Worm (Caenorhabditis elegans): Measurements from ENCODE around the gene Y57A10C.8.

- TF ChIP-seq zip-5 (tag; optimal IDR thresholded peaks at IDR 0.05) (no peak), sdc-2 (tag; optimal IDR thresholded peaks at IDR 0.05) (no peak), nhr-11 (tag; optimal IDR thresholded peaks at IDR 0.05) (no peak), ttx-3 (tag; optimal IDR thresholded peaks at IDR 0.05) (no peak), fkh-10 (GFP tag; optimal IDR thresholded peaks at IDR 0.05) (no peak), dve-1 (tag; optimal IDR thresholded peaks at IDR 0.05) (no peak), ama-1 (optimal IDR thresholded peaks at IDR 0.05) (no peak), ceh-24 (tag; optimal IDR thresholded peaks at IDR 0.05) (no peak), pha-4 (tag; optimal IDR thresholded peaks at IDR 0.05) (no peak), hlh-30 (tag; optimal IDR thresholded peaks at IDR 0.05; ENCODE audit: insufficient read depth) (no peak)
Measured at ce11 chrII:12462244-12462643, 32.6 kb upstream of the Y57A10C.8 start, which contains the start of gene F15A4.2.

Measured in whole organism, late embryonic.